Worm (Caenorhabditis elegans) whole organism, L3 larva: ENCODE measurements around the gene exc-5.

Experiments used
- unc-39 ChIP-seq: sonication (generic microtip); optimal IDR thresholded peaks from 4 replicates; lab custom pipeline; 2017; ENCODE audit warnings: missing biosample characterization, missing genetic modification characterization
- zag-1 ChIP-seq: fragments of 150-350 bp; optimal IDR thresholded peaks from 2 replicates; lab custom pipeline; 2014; ENCODE audit warnings: missing biosample characterization, missing genetic modification characterization

- no peak for TF ChIP-seq unc-39 (tag; lab: Kevin White, UChicago)
- no peak for TF ChIP-seq zag-1 (tag; lab: Kevin White, UChicago)
Observed at ce11 chrIV:8762471-8762870, 51.0 kb downstream of the exc-5 start.
